Fruit fly (Drosophila melanogaster) whole organism, embryonic: ENCODE measurements around the gene Zasp66.

Source experiments
- Awh ChIP-seq: fragments of 200-800 bp; sonication (Bioruptor generic); IDR thresholded peaks from 2 replicates; pipeline ENCODE4, ENCODE4 v1.3.6; 2022; ENCODE audit warnings: missing biosample characterization, missing genetic modification characterization
- CG1024 ChIP-seq: fragments of 200-800 bp; sonication (Bioruptor generic); IDR thresholded peaks from 2 replicates; pipeline ENCODE4 v1.3.6; 2022; ENCODE audit warnings: missing biosample characterization, missing genetic modification characterization
- CG11456 ChIP-seq: fragments of 200-800 bp; sonication (Bioruptor generic); IDR thresholded peaks from 3 replicates; pipeline ENCODE4 v1.3.6; 2022; ENCODE audit warnings: missing biosample characterization, missing genetic modification characterization
- CG11696 ChIP-seq: fragments of 200-800 bp; sonication (Bioruptor generic); IDR thresholded peaks from 2 replicates; pipeline ENCODE4 v1.3.6; 2022; ENCODE audit warnings: missing biosample characterization, missing genetic modification characterization
- CG12155 ChIP-seq: fragments of 200-800 bp; sonication (Bioruptor generic); optimal IDR thresholded peaks from 3 replicates; lab custom pipeline; 2016; ENCODE audit warnings: missing biosample characterization, missing genetic modification characterization
- CG12769 ChIP-seq: fragments of 200-800 bp; sonication (Bioruptor generic); optimal IDR thresholded peaks from 2 replicates; lab custom pipeline; 2019; ENCODE audit warnings: missing biosample characterization, mild to moderate bottlenecking, missing genetic modification characterization, moderate library complexity
- CG13296 ChIP-seq: fragments of 200-800 bp; sonication (Bioruptor generic); optimal IDR thresholded peaks from 3 replicates; lab custom pipeline; 2018; ENCODE audit warnings: missing biosample characterization, mild to moderate bottlenecking, missing genetic modification characterization
- CG14860 ChIP-seq: fragments of 200-800 bp; sonication (Bioruptor generic); IDR thresholded peaks from 3 replicates; pipeline ENCODE4 v1.3.6; 2022; ENCODE audit warnings: missing biosample characterization, missing genetic modification characterization; ENCODE audit not compliant: partially characterized antibody
- CG17361 ChIP-seq: fragments of 200-800 bp; sonication (Bioruptor generic); IDR thresholded peaks from 3 replicates; pipeline ENCODE4 v1.3.6; 2022; ENCODE audit warnings: missing biosample characterization, missing genetic modification characterization
- CG3065 ChIP-seq: fragments of 200-800 bp; sonication (Bioruptor generic); optimal IDR thresholded peaks from 2 replicates; lab custom pipeline; 2016; ENCODE audit warnings: missing biosample characterization, missing genetic modification characterization
- CG31441 ChIP-seq: fragments of 200-800 bp; sonication (Bioruptor generic); IDR thresholded peaks from 2 replicates; pipeline ENCODE4 v1.3.6; 2022; ENCODE audit warnings: missing biosample characterization, missing genetic modification characterization
- CG32767 ChIP-seq: fragments of 200-800 bp; sonication (Bioruptor generic); IDR thresholded peaks from 2 replicates; pipeline ENCODE4 v1.3.6; 2022; ENCODE audit warnings: missing biosample characterization, missing genetic modification characterization
- CG34422 ChIP-seq: fragments of 200-800 bp; sonication (Bioruptor generic); IDR thresholded peaks from 3 replicates; pipeline ENCODE4 v1.3.6; 2022; ENCODE audit warnings: missing biosample characterization, missing genetic modification characterization
- CG42726 ChIP-seq: fragments of 200-800 bp; sonication (Bioruptor generic); IDR thresholded peaks from 2 replicates; pipeline ENCODE4 v1.3.6; 2022; ENCODE audit warnings: missing biosample characterization, missing genetic modification characterization; ENCODE audit not compliant: partially characterized antibody
- CG5180 ChIP-seq: fragments of 200-800 bp; sonication (Bioruptor generic); optimal IDR thresholded peaks from 3 replicates; lab custom pipeline; 2017; ENCODE audit warnings: missing biosample characterization, missing genetic modification characterization, mild to moderate bottlenecking, moderate library complexity, missing genetic modification reagents
- CG6765 ChIP-seq: fragments of 200-800 bp; sonication (Bioruptor generic); optimal IDR thresholded peaks from 3 replicates; lab custom pipeline; 2017; ENCODE audit warnings: missing biosample characterization, mild to moderate bottlenecking, missing genetic modification characterization
- CG9817 ChIP-seq: fragments of 200-800 bp; sonication (Bioruptor generic); optimal IDR thresholded peaks from 2 replicates; lab custom pipeline; 2018; ENCODE audit warnings: missing biosample characterization, mild to moderate bottlenecking, missing genetic modification characterization, moderate library complexity
- CG9932 ChIP-seq: fragments of 200-800 bp; sonication (Bioruptor generic); IDR thresholded peaks from 2 replicates; pipeline ENCODE4 v1.3.6; 2022; ENCODE audit warnings: missing biosample characterization, missing genetic modification characterization
- Dbx ChIP-seq: fragments of 200-800 bp; sonication (Bioruptor generic); IDR thresholded peaks from 3 replicates; pipeline ENCODE4 v1.3.6; 2022; ENCODE audit warnings: missing biosample characterization, missing genetic modification characterization
- Dfd ChIP-seq, 2 experiments: fragments of >200 bp; optimal IDR thresholded peaks; 2 replicates each; lab custom pipeline; 2017; ENCODE audit warnings: missing biosample characterization in 2 of 2, missing genetic modification characterization in 2 of 2
- Ets65A ChIP-seq: fragments of 200-800 bp; sonication (Bioruptor generic); peaks from one replicate; lab custom pipeline; 2016; ENCODE audit warnings: missing biosample characterization, missing genetic modification characterization
- HLH3B ChIP-seq: fragments of 200-800 bp; sonication (Bioruptor generic); IDR thresholded peaks from 2 replicates; pipeline ENCODE4 v1.3.6; 2022; ENCODE audit warnings: missing biosample characterization, missing genetic modification characterization
- Hand ChIP-seq: fragments of 200-800 bp; sonication (Bioruptor generic); optimal IDR thresholded peaks from 2 replicates; lab custom pipeline; 2017; ENCODE audit warnings: mild to moderate bottlenecking, missing biosample characterization, missing genetic modification reagents, missing genetic modification characterization
- MTF-1 ChIP-seq: fragments of 200-800 bp; sonication (Bioruptor generic); optimal IDR thresholded peaks from 2 replicates; lab custom pipeline; 2018; ENCODE audit warnings: missing biosample characterization, mild to moderate bottlenecking, missing genetic modification characterization, borderline replicate concordance
- Med ChIP-seq: fragments of 200-800 bp; sonication (Bioruptor generic); peaks from one replicate; lab custom pipeline; 2016; ENCODE audit warnings: missing biosample characterization, missing genetic modification characterization, mild to moderate bottlenecking, inconsistent platforms, moderate library complexity
- NFAT ChIP-seq: fragments of 200-800 bp; sonication (Bioruptor generic); IDR thresholded peaks from 2 replicates; pipeline ENCODE4 v1.3.6; 2022; ENCODE audit warnings: missing biosample characterization, missing genetic modification characterization
- NK7.1 ChIP-seq: fragments of 200-800 bp; sonication (Bioruptor generic); optimal IDR thresholded peaks from 3 replicates; lab custom pipeline; 2016; ENCODE audit warnings: missing biosample characterization, missing genetic modification characterization
- Nf-YC ChIP-seq: fragments of 200-800 bp; optimal IDR thresholded peaks from 3 replicates; lab custom pipeline; 2019; ENCODE audit warnings: missing biosample characterization, mild to moderate bottlenecking, missing genetic modification characterization, moderate library complexity
- Oli ChIP-seq: fragments of 200-800 bp; sonication (Bioruptor generic); optimal IDR thresholded peaks from 2 replicates; lab custom pipeline; 2018; ENCODE audit warnings: missing biosample characterization, mild to moderate bottlenecking, missing genetic modification characterization, moderate library complexity
- Rfx ChIP-seq: fragments of 200-800 bp; sonication (Bioruptor generic); IDR thresholded peaks from 2 replicates; pipeline ENCODE4 v1.3.6; 2022; ENCODE audit warnings: missing biosample characterization, missing genetic modification characterization
- Ssrp ChIP-seq: fragments of 200-800 bp; sonication (Bioruptor generic); optimal IDR thresholded peaks from 2 replicates; lab custom pipeline; 2018; ENCODE audit warnings: missing biosample characterization, mild to moderate bottlenecking, missing genetic modification characterization, moderate library complexity
- YL-1 ChIP-seq: fragments of 200-800 bp; sonication (Bioruptor generic); optimal IDR thresholded peaks from 3 replicates; lab custom pipeline; 2017; ENCODE audit warnings: missing biosample characterization, mild to moderate bottlenecking, missing genetic modification characterization
- chinmo ChIP-seq: fragments of 200-800 bp; sonication (Bioruptor generic); IDR thresholded peaks from 4 replicates; pipeline ENCODE4 v1.3.6; 2022; ENCODE audit warnings: missing biosample characterization, missing genetic modification characterization; ENCODE audit not compliant: partially characterized antibody
- cwo ChIP-seq: fragments of 200-800 bp; sonication (Bioruptor generic); optimal IDR thresholded peaks from 3 replicates; lab custom pipeline; 2017; ENCODE audit warnings: missing biosample characterization, missing genetic modification characterization, mild to moderate bottlenecking, moderate library complexity, missing genetic modification reagents
- gcm2 ChIP-seq: fragments of 200-800 bp; sonication (Bioruptor generic); optimal IDR thresholded peaks from 2 replicates; lab custom pipeline; 2016; ENCODE audit warnings: missing biosample characterization, missing genetic modification characterization
- hkb ChIP-seq, 2 experiments: fragments of 200-800 bp in 1 of 2; fragments of >200 bp in 1 of 2; sonication (Bioruptor generic) in 1 of 2; IDR thresholded peaks in 1 of 2; optimal IDR thresholded peaks in 1 of 2; 2 replicates each; pipeline versions ENCODE4 v1.3.6 to Lab custom; 2017 to 2022; ENCODE audit warnings: missing biosample characterization in 1 of 2, missing genetic modification characterization in 1 of 2
- lov ChIP-seq, 2 experiments: fragments of 200-800 bp in 1 of 2; fragments of >200 bp in 1 of 2; sonication (Bioruptor generic) in 1 of 2; IDR thresholded peaks in 1 of 2; optimal IDR thresholded peaks in 1 of 2; 2 replicates in 1 of 2; 3 replicates in 1 of 2; pipeline versions ENCODE4 v1.3.6 to Lab custom; 2017 to 2022; ENCODE audit warnings: missing biosample characterization in 1 of 2, missing genetic modification characterization in 1 of 2
- mirr ChIP-seq: fragments of 200-800 bp; sonication (Bioruptor generic); optimal IDR thresholded peaks from 3 replicates; lab custom pipeline; 2018; ENCODE audit warnings: missing biosample characterization, mild to moderate bottlenecking, missing genetic modification characterization
- pfk ChIP-seq: fragments of 200-800 bp; sonication (Bioruptor generic); optimal IDR thresholded peaks from 2 replicates; lab custom pipeline; 2018; ENCODE audit warnings: missing biosample characterization, mild to moderate bottlenecking, missing genetic modification characterization, moderate library complexity
- rib ChIP-seq: fragments of 200-800 bp; sonication (Bioruptor generic); IDR thresholded peaks from 2 replicates; pipeline ENCODE4 v1.3.6; 2022; ENCODE audit warnings: missing biosample characterization, missing genetic modification characterization
- sd ChIP-seq: fragments of 200-800 bp; sonication (Bioruptor generic); optimal IDR thresholded peaks from 3 replicates; lab custom pipeline; 2018; ENCODE audit warnings: missing biosample characterization, mild to moderate bottlenecking, missing genetic modification characterization, moderate library complexity
- sr ChIP-seq: fragments of 200-800 bp; sonication (Bioruptor generic); IDR thresholded peaks from 3 replicates; pipeline ENCODE4 v1.3.6; 2022; ENCODE audit warnings: missing biosample characterization, missing genetic modification characterization
- ssp ChIP-seq: fragments of 200-800 bp; sonication (Bioruptor generic); IDR thresholded peaks from 2 replicates; pipeline ENCODE4 v1.3.6; 2022; ENCODE audit warnings: missing biosample characterization, missing genetic modification characterization
- tio ChIP-seq: fragments of 200-800 bp; sonication (Bioruptor generic); optimal IDR thresholded peaks from 2 replicates; lab custom pipeline; 2017; ENCODE audit warnings: missing biosample characterization, missing genetic modification characterization, inconsistent platforms
- ttk ChIP-seq: fragments of 200-800 bp; sonication (Bioruptor generic); IDR thresholded peaks from 2 replicates; pipeline ENCODE4 v2.1.2; 2022; ENCODE audit warnings: missing biosample characterization, missing genetic modification characterization
- usp ChIP-seq: fragments of >200 bp; optimal IDR thresholded peaks from 2 replicates; lab custom pipeline; 2017; ENCODE audit warnings: missing biosample characterization, missing genetic modification characterization
- wdn ChIP-seq: fragments of 200-800 bp; sonication (Bioruptor generic); IDR thresholded peaks from 2 replicates; pipeline ENCODE4 v1.3.6; 2022; ENCODE audit warnings: missing biosample characterization, missing genetic modification characterization

Gene Zasp66

DNA sequence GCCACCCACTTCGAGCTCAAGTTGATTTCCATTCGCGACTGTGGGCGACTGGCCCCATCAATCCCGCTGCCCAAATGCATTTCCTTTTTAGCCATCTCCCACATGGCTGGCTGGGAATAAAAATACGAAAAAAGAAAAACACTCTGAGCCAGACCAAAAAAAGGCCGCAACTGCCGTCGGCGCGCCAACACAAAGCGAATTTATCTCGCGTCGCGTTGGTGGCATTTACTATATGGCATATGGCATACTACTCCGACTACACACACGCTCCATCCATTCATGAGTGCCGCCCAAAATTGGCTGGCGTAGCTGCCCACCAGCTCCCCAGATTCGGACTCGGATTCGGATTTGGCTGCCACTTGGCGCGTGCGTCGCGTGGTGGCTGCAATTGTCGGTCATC, 52.3 kb downstream of the Zasp66 start:
- TF ChIP-seq CG12769 (tag; lab: Kevin White, UChicago) (peak; percentile 46), CG12155 (GFP tag; lab: Kevin White, UChicago) (no peak), rib (GFP tag; lab: Robert Waterston, UW) (0 out of 2 replicates have a peak, but pooled peaks have one; percentile 25), HLH3B (no peak), chinmo (0 out of 4 replicates have a peak, but pooled peaks have one; percentile 6), Oli (no peak), CG9932 (GFP tag; lab: Robert Waterston, UW) (0 out of 2 replicates have a peak, but pooled peaks have one; percentile 15), MTF-1 (GFP tag; lab: Kevin White, UChicago) (no peak), CG6765 (GFP tag; lab: Kevin White, UChicago) (peak; percentile 8), pfk (GFP tag; lab: Kevin White, UChicago) (no peak), Dbx (GFP tag; lab: Robert Waterston, UW) (peak; percentile 47; the same call in 1 of the 3 replicates), Med (GFP tag; lab: Kevin White, UChicago) (peak; percentile 62), sr (GFP tag; lab: Robert Waterston, UW) (peak; percentile 76; the same call in 2 of the 3 replicates)

DNA sequence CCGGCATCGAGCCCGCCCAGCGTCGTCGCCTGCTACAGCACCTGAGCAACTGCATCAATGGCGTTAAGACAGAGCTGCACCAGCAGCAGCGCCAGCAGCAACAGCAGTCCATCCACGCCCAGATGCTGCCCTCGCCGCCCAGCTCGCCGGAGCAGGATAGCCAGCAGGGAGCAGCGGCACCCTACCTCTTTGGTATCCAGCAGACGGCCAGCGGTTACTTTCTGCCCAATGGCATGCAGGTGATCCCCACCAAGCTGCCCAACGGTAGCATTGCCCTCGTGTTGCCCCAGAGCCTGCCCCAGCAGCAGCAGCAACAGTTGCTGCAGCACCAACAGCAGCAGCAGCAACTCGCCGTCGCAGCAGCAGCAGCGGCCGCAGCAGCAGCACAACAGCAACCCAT, 53.6 kb downstream of the Zasp66 start:
- TF ChIP-seq CG11696 (GFP tag; lab: Robert Waterston, UW): no peak
- no peak for TF ChIP-seq Hand (GFP tag; lab: Kevin White, UChicago)
- TF ChIP-seq Dfd (GFP tag; optimal IDR thresholded peaks at IDR 0.05; lab: Kevin White, UChicago): no peak
- TF ChIP-seq ssp: no peak
- no peak for TF ChIP-seq HLH3B
- peak; percentile 32 for TF ChIP-seq Med (GFP tag; lab: Kevin White, UChicago)
- peak; percentile 77 for TF ChIP-seq Ets65A
- no peak for TF ChIP-seq Ssrp (tag; lab: Kevin White, UChicago)
- no peak for TF ChIP-seq mirr (GFP tag; lab: Kevin White, UChicago)
- TF ChIP-seq Awh (GFP tag; lab: Robert Waterston, UW): no peak
- TF ChIP-seq CG13296 (GFP tag; lab: Kevin White, UChicago): no peak
- TF ChIP-seq CG17361: no peak
- TF ChIP-seq CG11456 (GFP tag; lab: Robert Waterston, UW): 0 out of 3 replicates have a peak, but pooled peaks have one; percentile 38
- TF ChIP-seq YL-1 (GFP tag; lab: Kevin White, UChicago): no peak
- no peak for TF ChIP-seq Rfx (GFP tag; lab: Robert Waterston, UW)
- no peak for TF ChIP-seq CG34422 (GFP tag; lab: Robert Waterston, UW)
- TF ChIP-seq lov (optimal IDR thresholded peaks at IDR 0.05; lab: Kevin White, UChicago): no peak
- 0 out of 3 replicates have a peak, but pooled peaks have one; percentile 10 for TF ChIP-seq lov (GFP tag; IDR thresholded peaks at IDR 0.05; lab: Robert Waterston, UW)
- no peak for TF ChIP-seq usp (GFP tag; lab: Kevin White, UChicago)
- TF ChIP-seq CG42726 (GFP tag; lab: Robert Waterston, UW): no peak
- TF ChIP-seq CG9817 (tag; lab: Kevin White, UChicago): no peak
- TF ChIP-seq NFAT: 0 out of 2 replicates have a peak, but pooled peaks have one; percentile 8

DNA sequence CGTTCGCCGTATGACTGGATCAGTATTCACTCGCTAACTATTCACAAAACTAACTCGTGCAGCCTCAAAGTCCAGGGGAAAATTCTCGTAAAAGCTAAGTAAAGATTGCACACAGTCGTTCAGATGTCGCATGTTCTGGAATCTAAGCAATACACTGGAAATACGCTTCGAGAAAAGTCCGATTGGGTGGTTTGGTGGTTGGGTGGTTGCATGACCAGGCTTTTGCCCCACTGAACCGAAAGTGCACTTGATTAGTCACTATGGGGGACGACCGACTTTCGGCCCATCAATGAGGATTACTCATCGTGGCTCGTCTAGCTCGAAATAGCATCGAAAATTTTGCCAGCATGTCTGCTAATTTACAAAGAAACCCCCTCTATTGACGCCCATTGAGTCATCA, 56.2 kb downstream of the Zasp66 start:
- TF ChIP-seq chinmo (0 out of 4 replicates have a peak, but pooled peaks have one; percentile 35), CG5180 (no peak), Med (GFP tag; lab: Kevin White, UChicago) (peak; percentile 54)

DNA sequence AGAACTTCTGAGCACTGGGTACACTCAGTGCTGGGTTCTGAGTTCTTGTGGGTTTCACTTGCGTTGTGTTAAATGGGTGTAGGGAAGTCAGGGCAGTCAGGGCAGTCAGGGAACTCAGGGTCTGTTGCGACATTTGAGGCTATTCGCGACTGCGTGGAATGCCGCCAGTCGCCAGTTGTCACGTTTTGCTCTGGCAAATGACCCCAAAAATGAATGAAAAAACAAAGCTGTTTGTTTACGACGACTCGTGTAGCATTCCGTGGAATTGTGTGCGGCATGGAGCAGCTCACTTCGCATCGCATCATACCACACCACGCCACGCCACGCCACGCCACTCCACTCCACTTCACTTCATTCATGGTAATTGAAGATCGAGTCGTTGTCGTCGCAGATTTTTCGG, 57.1 kb downstream of the Zasp66 start:
- TF ChIP-seq CG3065: no peak
- TF ChIP-seq wdn (GFP tag; lab: Robert Waterston, UW): no peak
- TF ChIP-seq hkb (optimal IDR thresholded peaks at IDR 0.05; lab: Kevin White, UChicago): no peak
- TF ChIP-seq hkb (GFP tag; IDR thresholded peaks at IDR 0.05; lab: Robert Waterston, UW): no peak
- no peak for TF ChIP-seq ttk (GFP tag; lab: Robert Waterston, UW)
- TF ChIP-seq gcm2 (GFP tag; lab: Kevin White, UChicago): no peak
- no peak for TF ChIP-seq CG31441 (GFP tag; lab: Robert Waterston, UW)
- no peak for TF ChIP-seq tio (GFP tag; lab: Kevin White, UChicago)
- TF ChIP-seq CG14860 (GFP tag; lab: Robert Waterston, UW): no peak
- no peak for TF ChIP-seq CG32767 (GFP tag; lab: Robert Waterston, UW)
- peak; percentile 49 for TF ChIP-seq cwo (GFP tag; lab: Kevin White, UChicago)
- TF ChIP-seq CG1024 (GFP tag; lab: Robert Waterston, UW): no peak
- no peak for TF ChIP-seq Nf-YC (tag; lab: Kevin White, UChicago)
- peak; percentile 71 for TF ChIP-seq sd (tag; lab: Kevin White, UChicago)
- no peak for TF ChIP-seq NK7.1 (GFP tag; lab: Kevin White, UChicago)
